Fruit fly (Drosophila melanogaster) whole organism, embryonic: ENCODE results near the gene CG10584.

Source experiments
- Adf1 ChIP-seq: fragments of 200-800 bp; sonication (Bioruptor generic); IDR thresholded peaks from 2 replicates; pipeline ENCODE4 v1.3.6; 2022; ENCODE audit warnings: missing biosample characterization, missing genetic modification characterization
- Atf3 ChIP-seq: fragments of 200-800 bp; sonication (Bioruptor generic); optimal IDR thresholded peaks from 3 replicates; lab custom pipeline; 2016; ENCODE audit warnings: missing biosample characterization, missing genetic modification characterization
- CG10274 ChIP-seq: fragments of 200-800 bp; sonication (Bioruptor generic); optimal IDR thresholded peaks from 3 replicates; lab custom pipeline; 2017; ENCODE audit warnings: missing biosample characterization, mild to moderate bottlenecking, missing genetic modification characterization
- CG10431 ChIP-seq: fragments of 200-800 bp; sonication (Bioruptor generic); optimal IDR thresholded peaks from 3 replicates; lab custom pipeline; 2018; ENCODE audit warnings: missing biosample characterization, mild to moderate bottlenecking, missing genetic modification characterization
- CG12219 ChIP-seq: fragments of 200-800 bp; sonication (Bioruptor generic); optimal IDR thresholded peaks from 3 replicates; lab custom pipeline; 2018; ENCODE audit warnings: missing biosample characterization, mild to moderate bottlenecking, missing genetic modification characterization
- CG12391 ChIP-seq: fragments of 200-800 bp; sonication (Bioruptor generic); optimal IDR thresholded peaks from 3 replicates; lab custom pipeline; 2018; ENCODE audit warnings: missing biosample characterization, mild to moderate bottlenecking, missing genetic modification characterization, moderate library complexity
- CG13624 ChIP-seq: fragments of 200-800 bp; sonication (Bioruptor generic); optimal IDR thresholded peaks from 2 replicates; lab custom pipeline; 2016; ENCODE audit warnings: missing biosample characterization, missing genetic modification characterization
- CG1832 ChIP-seq: fragments of 200-800 bp; sonication (Bioruptor generic); optimal IDR thresholded peaks from 2 replicates; lab custom pipeline; 2017; ENCODE audit warnings: missing biosample characterization, mild to moderate bottlenecking, missing genetic modification characterization, inconsistent platforms
- CG3065 ChIP-seq: fragments of 200-800 bp; sonication (Bioruptor generic); optimal IDR thresholded peaks from 2 replicates; lab custom pipeline; 2016; ENCODE audit warnings: missing biosample characterization, missing genetic modification characterization
- CG34422 ChIP-seq: fragments of 200-800 bp; sonication (Bioruptor generic); IDR thresholded peaks from 3 replicates; pipeline ENCODE4 v1.3.6; 2022; ENCODE audit warnings: missing biosample characterization, missing genetic modification characterization
- CG6791 ChIP-seq: fragments of 200-800 bp; sonication (Bioruptor generic); IDR thresholded peaks from 3 replicates; pipeline ENCODE4 v1.3.6; 2022; ENCODE audit warnings: missing biosample characterization, missing genetic modification characterization; ENCODE audit not compliant: partially characterized antibody
- CG7372 ChIP-seq: fragments of 200-800 bp; sonication (Bioruptor generic); IDR thresholded peaks from 2 replicates; pipeline ENCODE4 v1.3.6; 2022; ENCODE audit warnings: missing biosample characterization, missing genetic modification characterization
- CG8359 ChIP-seq: fragments of 200-800 bp; sonication (Bioruptor generic); optimal IDR thresholded peaks from 2 replicates; lab custom pipeline; 2017; ENCODE audit warnings: missing biosample characterization, mild to moderate bottlenecking, missing genetic modification characterization, borderline replicate concordance
- CG8388 ChIP-seq: fragments of 200-800 bp; sonication (Bioruptor generic); optimal IDR thresholded peaks from 2 replicates; lab custom pipeline; 2019; ENCODE audit warnings: missing biosample characterization, mild to moderate bottlenecking, missing genetic modification characterization, moderate library complexity
- CG9797 ChIP-seq: fragments of 200-800 bp; sonication (Bioruptor generic); optimal IDR thresholded peaks from 3 replicates; lab custom pipeline; 2018; ENCODE audit warnings: missing biosample characterization, mild to moderate bottlenecking, missing genetic modification characterization
- Chrac-16 ChIP-seq: fragments of 200-800 bp; sonication (Bioruptor generic); optimal IDR thresholded peaks from 3 replicates; lab custom pipeline; 2016; ENCODE audit warnings: missing biosample characterization, missing genetic modification characterization
- CoRest ChIP-seq: fragments of 200-800 bp; sonication (Bioruptor generic); optimal IDR thresholded peaks from 3 replicates; lab custom pipeline; 2018; ENCODE audit warnings: missing biosample characterization, mild to moderate bottlenecking, missing genetic modification characterization, moderate library complexity
- Deaf1 ChIP-seq: fragments of 200-800 bp; optimal IDR thresholded peaks from 3 replicates; lab custom pipeline; 2019; ENCODE audit warnings: missing biosample characterization, mild to moderate bottlenecking, missing genetic modification characterization, moderate library complexity
- HHEX ChIP-seq: fragments of 200-800 bp; sonication (Bioruptor generic); optimal IDR thresholded peaks from 3 replicates; lab custom pipeline; 2017; ENCODE audit warnings: missing biosample characterization, mild to moderate bottlenecking, missing genetic modification characterization, missing genetic modification reagents
- Max ChIP-seq: fragments of 200-800 bp; sonication (Bioruptor generic); optimal IDR thresholded peaks from 2 replicates; lab custom pipeline; 2016; ENCODE audit warnings: missing biosample characterization, mild to moderate bottlenecking, missing genetic modification characterization
- Mes4 ChIP-seq: fragments of 200-800 bp; sonication (Bioruptor generic); optimal IDR thresholded peaks from 2 replicates; lab custom pipeline; 2016; ENCODE audit warnings: missing biosample characterization, missing genetic modification characterization
- Poxn ChIP-seq: fragments of 200-800 bp; sonication (Bioruptor generic); IDR thresholded peaks from 2 replicates; pipeline ENCODE4 v1.3.6; 2022; ENCODE audit warnings: missing biosample characterization, missing genetic modification characterization
- Ssrp ChIP-seq: fragments of 200-800 bp; sonication (Bioruptor generic); optimal IDR thresholded peaks from 2 replicates; lab custom pipeline; 2018; ENCODE audit warnings: missing biosample characterization, mild to moderate bottlenecking, missing genetic modification characterization, moderate library complexity
- Trl ChIP-seq, 3 experiments: fragments of >200 bp in 2 of 3; fragments of 200-800 bp in 1 of 3; sonication (Bioruptor generic) in 1 of 3; optimal IDR thresholded peaks; 2 replicates in 1 of 3; 3 replicates in 2 of 3; lab custom pipeline; 2016 to 2017; ENCODE audit warnings: missing biosample characterization in 1 of 3, missing genetic modification characterization in 1 of 3
- YL-1 ChIP-seq: fragments of 200-800 bp; sonication (Bioruptor generic); optimal IDR thresholded peaks from 3 replicates; lab custom pipeline; 2017; ENCODE audit warnings: missing biosample characterization, mild to moderate bottlenecking, missing genetic modification characterization
- ap ChIP-seq: fragments of 200-800 bp; sonication (Bioruptor generic); IDR thresholded peaks from 2 replicates; pipeline ENCODE4 v1.3.6; 2022; ENCODE audit warnings: missing biosample characterization, missing genetic modification characterization
- bowl ChIP-seq: fragments of 200-800 bp; sonication (Bioruptor generic); IDR thresholded peaks from 2 replicates; pipeline ENCODE4 v1.3.6; 2022; ENCODE audit warnings: missing biosample characterization, missing genetic modification characterization
- chinmo ChIP-seq: fragments of 200-800 bp; sonication (Bioruptor generic); IDR thresholded peaks from 4 replicates; pipeline ENCODE4 v1.3.6; 2022; ENCODE audit warnings: missing biosample characterization, missing genetic modification characterization; ENCODE audit not compliant: partially characterized antibody
- corto ChIP-seq: fragments of 200-800 bp; sonication (Bioruptor generic); optimal IDR thresholded peaks from 2 replicates; lab custom pipeline; 2016; ENCODE audit warnings: missing biosample characterization, mild to moderate bottlenecking, missing genetic modification characterization, moderate library complexity
- dan ChIP-seq: fragments of 200-800 bp; sonication (Bioruptor generic); IDR thresholded peaks from 2 replicates; pipeline ENCODE4 v1.3.6; 2022; ENCODE audit warnings: missing biosample characterization, missing genetic modification characterization
- dmrt99B ChIP-seq: fragments of 200-800 bp; sonication (Bioruptor generic); optimal IDR thresholded peaks from 2 replicates; lab custom pipeline; 2018; ENCODE audit warnings: missing biosample characterization, mild to moderate bottlenecking, missing genetic modification characterization, moderate library complexity
- ftz-f1 ChIP-seq: fragments of 200-800 bp; sonication (Bioruptor generic); optimal IDR thresholded peaks from 2 replicates; lab custom pipeline; 2016; ENCODE audit warnings: missing biosample characterization, missing genetic modification characterization
- inv ChIP-seq: fragments of 200-800 bp; sonication (Bioruptor generic); IDR thresholded peaks from 2 replicates; pipeline ENCODE4 v1.3.6; 2022; ENCODE audit warnings: missing biosample characterization, missing genetic modification characterization; ENCODE audit not compliant: partially characterized antibody
- jumu ChIP-seq: fragments of 200-800 bp; sonication (Bioruptor generic); optimal IDR thresholded peaks from 3 replicates; lab custom pipeline; 2016; ENCODE audit warnings: missing biosample characterization, missing genetic modification characterization
- knrl ChIP-seq: fragments of 200-800 bp; sonication (Bioruptor generic); IDR thresholded peaks from 3 replicates; pipeline ENCODE4 v1.3.6; 2022; ENCODE audit warnings: missing biosample characterization, missing genetic modification characterization; ENCODE audit not compliant: partially characterized antibody
- lbe ChIP-seq: fragments of 200-800 bp; sonication (Bioruptor generic); optimal IDR thresholded peaks from 2 replicates; lab custom pipeline; 2016; ENCODE audit warnings: missing biosample characterization, mild to moderate bottlenecking, missing genetic modification characterization
- nerfin-1 ChIP-seq: fragments of 200-800 bp; sonication (Bioruptor generic); optimal IDR thresholded peaks from 3 replicates; lab custom pipeline; 2019; ENCODE audit warnings: missing biosample characterization, mild to moderate bottlenecking, missing genetic modification characterization, moderate library complexity
- onecut ChIP-seq: fragments of 200-800 bp; sonication (Bioruptor generic); IDR thresholded peaks from 2 replicates; pipeline ENCODE4 v1.3.6; 2022; ENCODE audit warnings: missing biosample characterization, missing genetic modification characterization
- salm ChIP-seq: fragments of 200-800 bp; sonication (Bioruptor generic); optimal IDR thresholded peaks from 2 replicates; lab custom pipeline; 2018; ENCODE audit warnings: missing biosample characterization, mild to moderate bottlenecking, missing genetic modification characterization
- scrt ChIP-seq: fragments of 200-800 bp; sonication (Bioruptor generic); optimal IDR thresholded peaks from 2 replicates; lab custom pipeline; 2018; ENCODE audit warnings: missing biosample characterization, mild to moderate bottlenecking, missing genetic modification characterization, moderate library complexity
- sens ChIP-seq: fragments of 200-800 bp; sonication (Bioruptor generic); peaks from one replicate; lab custom pipeline; 2016; ENCODE audit warnings: missing biosample characterization, missing genetic modification characterization
- seq ChIP-seq: fragments of 200-800 bp; sonication (Bioruptor generic); IDR thresholded peaks from 2 replicates; pipeline ENCODE4 v1.3.6; 2022; ENCODE audit warnings: missing biosample characterization, missing genetic modification characterization
- sisA ChIP-seq: fragments of 200-800 bp; sonication (Bioruptor generic); IDR thresholded peaks from 2 replicates; pipeline ENCODE4 v1.3.6; 2022; ENCODE audit warnings: missing biosample characterization, missing genetic modification characterization
- slou ChIP-seq: fragments of 200-800 bp; sonication (Bioruptor generic); optimal IDR thresholded peaks from 3 replicates; lab custom pipeline; 2016; ENCODE audit warnings: missing biosample characterization, missing genetic modification characterization
- sob ChIP-seq: fragments of 200-800 bp; sonication (Bioruptor generic); IDR thresholded peaks from 2 replicates; pipeline ENCODE4 v1.3.6; 2022; ENCODE audit warnings: missing biosample characterization, missing genetic modification characterization
- stwl ChIP-seq: fragments of 200-800 bp; sonication (Bioruptor generic); optimal IDR thresholded peaks from 3 replicates; lab custom pipeline; 2018; ENCODE audit warnings: missing biosample characterization, mild to moderate bottlenecking, missing genetic modification characterization, moderate library complexity
- tin ChIP-seq: fragments of 200-800 bp; sonication (Bioruptor generic); optimal IDR thresholded peaks from 3 replicates; lab custom pipeline; 2016; ENCODE audit warnings: missing biosample characterization, missing genetic modification characterization
- tx ChIP-seq: fragments of 200-800 bp; sonication (Bioruptor generic); optimal IDR thresholded peaks from 2 replicates; lab custom pipeline; 2016; ENCODE audit warnings: missing biosample characterization, missing genetic modification characterization
- yki ChIP-seq: fragments of >200 bp; optimal IDR thresholded peaks from 3 replicates; lab custom pipeline; 2018

CG10584 gene

DNA sequence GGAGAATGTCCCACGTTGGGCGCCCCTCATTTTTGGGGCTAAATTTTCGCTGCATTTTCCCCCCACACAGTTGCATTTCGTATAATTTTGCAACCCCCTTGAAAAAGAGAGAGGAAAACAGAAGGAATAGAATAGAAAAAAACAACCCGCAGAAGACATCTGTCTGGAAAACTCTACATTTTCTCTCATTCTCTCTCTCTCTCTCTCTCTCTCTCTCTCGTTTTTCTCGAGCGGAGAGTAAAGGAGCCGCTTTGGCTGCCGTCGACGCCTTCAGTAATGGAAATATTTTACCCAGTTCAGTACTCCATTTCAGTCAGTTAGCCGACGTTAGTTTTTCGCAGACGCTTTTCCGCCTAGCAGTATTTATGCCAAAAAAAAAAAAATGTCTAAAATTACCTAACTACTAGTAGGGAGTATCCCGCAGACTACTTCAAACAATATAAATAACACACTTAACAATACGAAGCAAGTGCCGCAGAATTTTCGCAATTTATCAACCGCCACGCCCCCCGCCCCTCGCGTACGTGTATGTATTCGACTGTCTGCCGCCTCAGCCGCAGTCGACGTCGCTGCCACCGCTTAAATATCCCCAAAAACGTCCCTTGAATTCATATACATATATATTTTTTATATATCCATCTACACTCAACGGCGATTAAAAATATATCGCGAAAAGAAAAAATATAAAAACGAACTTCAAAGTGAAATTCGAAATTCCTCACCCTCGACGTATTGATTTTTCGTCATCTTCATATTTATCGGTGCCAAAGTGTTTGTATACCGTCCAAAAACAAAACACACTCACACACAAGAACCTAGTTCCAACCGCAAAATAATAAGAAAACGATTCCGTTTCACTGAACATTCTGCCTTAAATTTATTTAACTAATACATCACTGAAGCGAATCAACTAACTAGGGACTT lies 16.8 kb upstream of the CG10584 start (continued):
- TF ChIP-seq stwl (tag; lab: Kevin White, UChicago) (no peak), slou (GFP tag; lab: Kevin White, UChicago) (no peak), CG34422 (GFP tag; lab: Robert Waterston, UW) (no peak), Ssrp (no peak), lbe (no peak), nerfin-1 (tag; lab: Kevin White, UChicago) (peak; percentile 25), HHEX (GFP tag; lab: Kevin White, UChicago) (no peak), ftz-f1 (GFP tag; lab: Kevin White, UChicago) (no peak), jumu (no peak), CG8388 (GFP tag; lab: Kevin White, UChicago) (no peak), tin (GFP tag; lab: Kevin White, UChicago) (no peak), Trl (optimal IDR thresholded peaks at IDR 0.05; lab: Kevin White, UChicago) (peak; percentile 85 to 94), Trl (GFP tag; optimal IDR thresholded peaks at IDR 0.05; lab: Kevin White, UChicago) (no peak), Atf3 (GFP tag; lab: Kevin White, UChicago) (no peak), CG10431 (GFP tag; lab: Kevin White, UChicago) (peak; percentile 8), onecut (GFP tag; lab: Robert Waterston, UW) (peak; percentile 61), CG8359 (no peak), seq (GFP tag; lab: Robert Waterston, UW) (peak; percentile 55; the same call in 1 of the 2 replicates), CG13624 (GFP tag; lab: Kevin White, UChicago) (no peak), YL-1 (GFP tag; lab: Kevin White, UChicago) (no peak), CG7372 (GFP tag; lab: Robert Waterston, UW) (no peak), Mes4 (GFP tag; lab: Kevin White, UChicago) (no peak), corto (no peak), dmrt99B (tag; lab: Kevin White, UChicago) (no peak), CG12219 (GFP tag; lab: Kevin White, UChicago) (no peak), scrt (GFP tag; lab: Kevin White, UChicago) (no peak), CG1832 (GFP tag; lab: Kevin White, UChicago) (peak; percentile 39), yki (lab: Kevin White, UChicago) (peak; percentile 82), bowl (GFP tag; lab: Robert Waterston, UW) (no peak), tx (GFP tag; lab: Kevin White, UChicago) (no peak), Deaf1 (no peak), CG3065 (GFP tag; lab: Kevin White, UChicago) (peak; percentile 56), Poxn (GFP tag; lab: Robert Waterston, UW) (no peak), CoRest (tag; lab: Kevin White, UChicago) (no peak), sisA (GFP tag; lab: Robert Waterston, UW) (no peak), sens (GFP tag; lab: Kevin White, UChicago) (peak; percentile 81), CG10274 (GFP tag; lab: Kevin White, UChicago) (no peak), chinmo (GFP tag; lab: Robert Waterston, UW) (0 out of 4 replicates have a peak, but pooled peaks have one; percentile 47), ap (GFP tag; lab: Robert Waterston, UW) (no peak), salm (no peak), Max (GFP tag; lab: Kevin White, UChicago) (no peak), CG6791 (GFP tag; lab: Robert Waterston, UW) (no peak), Adf1 (peak; percentile 76), inv (GFP tag; lab: Robert Waterston, UW) (no peak), dan (no peak), CG12391 (tag; lab: Kevin White, UChicago) (no peak), sob (GFP tag; lab: Robert Waterston, UW) (no peak), Chrac-16 (GFP tag; lab: Kevin White, UChicago) (no peak), knrl (GFP tag; lab: Robert Waterston, UW) (no peak), CG9797 (no peak)
